Worm (Caenorhabditis elegans) whole organism, L1 larva: ENCODE results near the gene D1054.10.

Experiments
- blmp-1 ChIP-seq: fragments of 150-350 bp; optimal IDR thresholded peaks from 2 replicates; lab custom pipeline; 2014; ENCODE audit warnings: missing biosample characterization, missing genetic modification characterization
- ceh-8 ChIP-seq: fragments of 200-800 bp; sonication (Bioruptor generic); optimal IDR thresholded peaks from 2 replicates; lab custom pipeline; 2018; ENCODE audit warnings: mild to moderate bottlenecking, missing genetic modification characterization, moderate library complexity, missing compliant biosample characterization
- ceh-82 ChIP-seq, 3 experiments: fragments of 150-350 bp in 1 of 3; sonication (generic microtip) in 2 of 3; optimal IDR thresholded peaks; 2 replicates each; lab custom pipeline; 2014 to 2017; ENCODE audit warnings: missing biosample characterization in 3 of 3, missing genetic modification characterization in 3 of 3
- ceh-88 ChIP-seq: fragments of 200-800 bp; sonication (Bioruptor generic); IDR thresholded peaks from 2 replicates; pipeline ENCODE4 v1.3.6; 2022; ENCODE audit warnings: missing genetic modification characterization, missing compliant biosample characterization
- ceh-90 ChIP-seq: sonication (generic microtip); optimal IDR thresholded peaks from 2 replicates; lab custom pipeline; 2016; ENCODE audit warnings: missing genetic modification characterization, missing compliant biosample characterization
- dpl-1 ChIP-seq, 3 experiments: fragments of 150-350 bp in 2 of 3; sonication (generic microtip) in 1 of 3; optimal IDR thresholded peaks; 2 replicates each; lab custom pipeline; 2014 to 2017; ENCODE audit warnings: missing biosample characterization in 3 of 3, missing genetic modification characterization in 3 of 3, missing genetic modification reagents in 3 of 3
- efl-1 ChIP-seq, 4 experiments: fragments of 150-350 bp; optimal IDR thresholded peaks in 3 of 4; peaks in 1 of 4; 1 replicate in 1 of 4; 2 replicates in 3 of 4; lab custom pipeline; 2014; ENCODE audit warnings: missing biosample characterization in 2 of 4, missing genetic modification characterization in 2 of 4, missing genetic modification reagents in 2 of 4
- elt-2 ChIP-seq: sonication (generic microtip); optimal IDR thresholded peaks from 2 replicates; lab custom pipeline; 2016; ENCODE audit warnings: missing genetic modification characterization, mild to moderate bottlenecking, inconsistent platforms, missing compliant biosample characterization, missing genetic modification reagents
- fkh-10 ChIP-seq: sonication (generic microtip); optimal IDR thresholded peaks from 2 replicates; lab custom pipeline; 2017; ENCODE audit warnings: missing biosample characterization, missing genetic modification reagents, missing genetic modification characterization
- fkh-8 ChIP-seq: sonication (generic microtip); optimal IDR thresholded peaks from 2 replicates; lab custom pipeline; 2016; ENCODE audit warnings: mild to moderate bottlenecking, missing genetic modification characterization, missing compliant biosample characterization
- lin-14 ChIP-seq: fragments of 200-800 bp; sonication (Bioruptor generic); optimal IDR thresholded peaks from 2 replicates; lab custom pipeline; 2018; ENCODE audit warnings: mild to moderate bottlenecking, missing genetic modification characterization, moderate library complexity, missing compliant biosample characterization
- lin-35 ChIP-seq, 2 experiments: fragments of 150-350 bp; optimal IDR thresholded peaks; 2 replicates each; lab custom pipeline; 2014; ENCODE audit warnings: missing biosample characterization in 2 of 2, missing genetic modification characterization in 2 of 2, missing genetic modification reagents in 2 of 2
- lin-39 ChIP-seq: fragments of 150-350 bp; optimal IDR thresholded peaks from 2 replicates; lab custom pipeline; 2014; ENCODE audit warnings: missing biosample characterization, missing genetic modification reagents, missing genetic modification characterization
- lsy-2 ChIP-seq, 2 experiments: fragments of 150-350 bp; optimal IDR thresholded peaks; 2 replicates each; lab custom pipeline; 2014; ENCODE audit warnings: missing biosample characterization in 2 of 2, missing genetic modification characterization in 2 of 2
- mdl-1 ChIP-seq, 2 experiments: fragments of 150-350 bp; optimal IDR thresholded peaks; 2 replicates each; lab custom pipeline; 2014 to 2017; ENCODE audit warnings: missing biosample characterization in 2 of 2, missing genetic modification characterization in 2 of 2, inconsistent platforms in 1 of 2
- mef-2 ChIP-seq: fragments of 150-350 bp; optimal IDR thresholded peaks from 2 replicates; lab custom pipeline; 2014; ENCODE audit warnings: missing biosample characterization, missing genetic modification characterization
- mep-1 ChIP-seq: fragments of 150-350 bp; optimal IDR thresholded peaks from 2 replicates; lab custom pipeline; 2014; ENCODE audit warnings: missing biosample characterization, missing genetic modification characterization
- nhr-12 ChIP-seq: sonication (generic microtip); optimal IDR thresholded peaks from 2 replicates; lab custom pipeline; 2017; ENCODE audit warnings: missing biosample characterization, missing genetic modification characterization
- nhr-28 ChIP-seq: fragments of 150-350 bp; optimal IDR thresholded peaks from 2 replicates; lab custom pipeline; 2014; ENCODE audit warnings: missing biosample characterization, missing genetic modification characterization
- nhr-76 ChIP-seq: sonication (generic microtip); optimal IDR thresholded peaks from 2 replicates; lab custom pipeline; 2017; ENCODE audit warnings: missing biosample characterization, missing genetic modification characterization
- nhr-85 ChIP-seq: sonication (generic microtip); peaks from one replicate; lab custom pipeline; 2016; ENCODE audit warnings: missing genetic modification characterization, inconsistent platforms, missing compliant biosample characterization
- pag-3 ChIP-seq: sonication (generic microtip); optimal IDR thresholded peaks from 2 replicates; lab custom pipeline; 2017; ENCODE audit warnings: missing genetic modification characterization, mild to moderate bottlenecking, missing compliant biosample characterization, antibody characterized with exemption, borderline replicate concordance; ENCODE audit not compliant: insufficient read depth
- pqm-1 ChIP-seq: sonication (generic microtip); optimal IDR thresholded peaks from 3 replicates; lab custom pipeline; 2017; ENCODE audit warnings: missing biosample characterization, missing genetic modification characterization
- skn-1 ChIP-seq: fragments of 150-350 bp; optimal IDR thresholded peaks from 2 replicates; lab custom pipeline; 2014; ENCODE audit warnings: missing biosample characterization, missing genetic modification characterization
- snpc-4 ChIP-seq: fragments of 150-350 bp; optimal IDR thresholded peaks from 2 replicates; lab custom pipeline; 2014; ENCODE audit warnings: missing biosample characterization, missing genetic modification characterization
- tbx-2 ChIP-seq: sonication (generic microtip); optimal IDR thresholded peaks from 2 replicates; lab custom pipeline; 2016; ENCODE audit warnings: missing genetic modification characterization, missing compliant biosample characterization
- tlp-1 ChIP-seq: fragments of 150-350 bp; optimal IDR thresholded peaks from 2 replicates; lab custom pipeline; 2014; ENCODE audit warnings: missing biosample characterization, missing genetic modification characterization
- unc-130 ChIP-seq: fragments of 150-350 bp; optimal IDR thresholded peaks from 2 replicates; lab custom pipeline; 2017; ENCODE audit warnings: missing biosample characterization, missing genetic modification characterization, inconsistent platforms
- unc-62 ChIP-seq: fragments of 150-350 bp; optimal IDR thresholded peaks from 2 replicates; lab custom pipeline; 2014; ENCODE audit warnings: missing biosample characterization, missing genetic modification reagents, missing genetic modification characterization
- unc-98 ChIP-seq: fragments of 200-800 bp; sonication (Bioruptor generic); IDR thresholded peaks from 2 replicates; pipeline ENCODE4 v1.3.6; 2022; ENCODE audit warnings: missing genetic modification characterization, missing compliant biosample characterization
- zag-1 ChIP-seq: fragments of 150-350 bp; optimal IDR thresholded peaks from 2 replicates; lab custom pipeline; 2014; ENCODE audit warnings: missing biosample characterization, missing genetic modification characterization
- ztf-11 ChIP-seq, 2 experiments: sonication (generic microtip); optimal IDR thresholded peaks; 2 replicates each; lab custom pipeline; 2016 to 2017; ENCODE audit warnings: missing genetic modification characterization in 2 of 2, missing biosample characterization in 1 of 2, missing compliant biosample characterization in 1 of 2
- ztf-4 ChIP-seq: fragments of 150-350 bp; optimal IDR thresholded peaks from 2 replicates; lab custom pipeline; 2014; ENCODE audit warnings: missing biosample characterization, missing genetic modification characterization

D1054.10 gene

ce11 chrV:10770026-10770425 is 22.6 kb downstream of the D1054.10 start, which contains the start of the genes D1054.1 and pas-2:
Gene D1054.1 (minus strand): TSS chrV:10770217.
Gene pas-2 (plus strand): TSS chrV:10770368.
- TF ChIP-seq ztf-11 (tag; optimal IDR thresholded peaks at IDR 0.05; lab: Kevin White, UChicago) = no peak
- no peak for TF ChIP-seq pag-3 (tag; lab: Kevin White, UChicago)
- peak; percentile 19 for TF ChIP-seq snpc-4 (tag; lab: Kevin White, UChicago)
- peak; percentile 92 for TF ChIP-seq skn-1 (tag; lab: Kevin White, UChicago)
- TF ChIP-seq lsy-2 (tag; optimal IDR thresholded peaks at IDR 0.05; lab: Kevin White, UChicago) = peak in 1 of 2 experiments; percentile 41
- TF ChIP-seq blmp-1 (tag; lab: Kevin White, UChicago) = peak; percentile 45
- TF ChIP-seq mep-1 (tag; lab: Kevin White, UChicago) = peak; percentile 45
- peak; percentile 22 to 34 for TF ChIP-seq lin-35 (GFP tag; optimal IDR thresholded peaks at IDR 0.05; lab: Kevin White, UChicago)
- TF ChIP-seq tlp-1 (tag; lab: Kevin White, UChicago) = no peak
- no peak for TF ChIP-seq ztf-4 (tag; lab: Kevin White, UChicago)
- TF ChIP-seq efl-1 (optimal IDR thresholded peaks at IDR 0.05; lab: Kevin White, UChicago) = peak in 1 of 2 experiments; percentile 24
- TF ChIP-seq efl-1 (GFP tag; optimal IDR thresholded peaks at IDR 0.05 in 1 of 2; lab: Kevin White, UChicago) = peak in 1 of 2 experiments; percentile 3
- peak in 2 of 3 experiments; percentile 1 to 37 for TF ChIP-seq dpl-1 (GFP tag; optimal IDR thresholded peaks at IDR 0.05; lab: Kevin White, UChicago)
- TF ChIP-seq lin-39 = no peak
- peak; percentile 54 for TF ChIP-seq lin-14 (GFP tag; lab: Kevin White, UChicago)
- TF ChIP-seq, all 84 proteins: peak for 9

- TF ChIP-seq nhr-28 (tag; lab: Kevin White, UChicago) (no peak), ceh-8 (GFP tag; lab: Kevin White, UChicago) (no peak), pag-3 (tag; lab: Kevin White, UChicago) (no peak)
Observed at ce11 chrV:10768892-10769291, 23.8 kb downstream of the D1054.10 start.

ce11 chrV:10764066-10764465 is 28.6 kb downstream of the D1054.10 start, which contains the start of gene ocr-1:
Gene ocr-1 (plus strand): TSS chrV:10764366.
- TF ChIP-seq nhr-28 (tag; lab: Kevin White, UChicago) (no peak), fkh-8 (tag; lab: Kevin White, UChicago) (no peak), mef-2 (tag; lab: Kevin White, UChicago) (no peak), tbx-2 (tag; lab: Kevin White, UChicago) (no peak), nhr-76 (tag; lab: Kevin White, UChicago) (no peak), ceh-90 (tag; lab: Kevin White, UChicago) (no peak), unc-62 (GFP tag; lab: Kevin White, UChicago) (no peak), nhr-12 (tag; lab: Kevin White, UChicago) (no peak), mdl-1 (tag; optimal IDR thresholded peaks at IDR 0.05; lab: Kevin White, UChicago) (no peak), pqm-1 (no peak), ceh-82 (tag; optimal IDR thresholded peaks at IDR 0.05; lab: Kevin White, UChicago) (no peak), zag-1 (tag; lab: Kevin White, UChicago) (no peak), fkh-10 (GFP tag; lab: Kevin White, UChicago) (no peak), nhr-85 (tag; lab: Kevin White, UChicago) (no peak), unc-98 (GFP tag; lab: Robert Waterston, UW) (no peak), ceh-88 (GFP tag; lab: Robert Waterston, UW) (no peak), mep-1 (tag; lab: Kevin White, UChicago) (no peak)

- TF ChIP-seq lin-35 (GFP tag; optimal IDR thresholded peaks at IDR 0.05; lab: Kevin White, UChicago) (no peak), fkh-8 (tag; lab: Kevin White, UChicago) (no peak), elt-2 (peak; percentile 26), ztf-11 (tag; optimal IDR thresholded peaks at IDR 0.05; lab: Kevin White, UChicago) (no peak), efl-1 (optimal IDR thresholded peaks at IDR 0.05; lab: Kevin White, UChicago) (no peak), efl-1 (GFP tag; optimal IDR thresholded peaks at IDR 0.05 in 1 of 2; lab: Kevin White, UChicago) (peak in 1 of 2 experiments; percentile 8), unc-130 (tag; lab: Kevin White, UChicago) (no peak)
Observed at ce11 chrV:10762695-10763094, 30.0 kb downstream of the D1054.10 start, which contains the start of gene sre-6. Gene sre-6 (minus strand): TSS chrV:10762795.
